Fruit fly (Drosophila melanogaster) whole organism, wandering third instar larva: ENCODE data around the gene CG42740.

Experiments
- Abd-B ChIP-seq: fragments of >200 bp; optimal IDR thresholded peaks from 2 replicates; lab custom pipeline; 2017; ENCODE audit warnings: missing biosample characterization, missing genetic modification characterization
- Vsx2 ChIP-seq: fragments of 200-300, 225-300 bp; sonication (Bioruptor generic); optimal IDR thresholded peaks from 2 replicates; lab custom pipeline; 2018; ENCODE audit warnings: missing biosample characterization, missing genetic modification characterization; ENCODE audit not compliant: partially characterized antibody
- br ChIP-seq: fragments of 200-800 bp; sonication (Bioruptor generic); optimal IDR thresholded peaks from 2 replicates; lab custom pipeline; 2016; ENCODE audit warnings: missing biosample characterization, missing genetic modification characterization
- dl ChIP-seq, 2 experiments: fragments of 175-275, 200-275 bp in 1 of 2; fragments of 200-275 bp in 1 of 2; sonication (Bioruptor generic); optimal IDR thresholded peaks; lab custom pipeline; 2018; ENCODE audit warnings: mild to moderate bottlenecking in 2 of 2, missing biosample characterization in 2 of 2, missing genetic modification characterization in 2 of 2, moderate library complexity in 2 of 2; ENCODE audit not compliant: partially characterized antibody in 2 of 2, insufficient read depth in 1 of 2
- ey ChIP-seq: fragments of 200-800 bp; sonication (Bioruptor generic); optimal IDR thresholded peaks from 2 replicates; lab custom pipeline; 2016; ENCODE audit warnings: missing biosample characterization, missing genetic modification characterization
- fru ChIP-seq: fragments of 200-800 bp; sonication (Bioruptor generic); optimal IDR thresholded peaks from 3 replicates; lab custom pipeline; 2016; ENCODE audit warnings: missing biosample characterization, mild to moderate bottlenecking, missing genetic modification characterization
- h ChIP-seq: fragments of 200-800 bp; sonication (Bioruptor generic); optimal IDR thresholded peaks from 3 replicates; lab custom pipeline; 2016; ENCODE audit warnings: missing biosample characterization, mild to moderate bottlenecking, missing genetic modification characterization
- jim ChIP-seq: fragments of 175-275, 200-325 bp; sonication (Bioruptor generic); optimal IDR thresholded peaks from 2 replicates; lab custom pipeline; 2016; ENCODE audit warnings: missing biosample characterization, mild to moderate bottlenecking, missing genetic modification characterization
- pan ChIP-seq: fragments of >200 bp; optimal IDR thresholded peaks from 2 replicates; lab custom pipeline; 2017
- rgr ChIP-seq: fragments of 200-800 bp; sonication (Bioruptor generic); optimal IDR thresholded peaks from 3 replicates; lab custom pipeline; 2016; ENCODE audit warnings: missing biosample characterization, mild to moderate bottlenecking, missing genetic modification characterization

DNA sequence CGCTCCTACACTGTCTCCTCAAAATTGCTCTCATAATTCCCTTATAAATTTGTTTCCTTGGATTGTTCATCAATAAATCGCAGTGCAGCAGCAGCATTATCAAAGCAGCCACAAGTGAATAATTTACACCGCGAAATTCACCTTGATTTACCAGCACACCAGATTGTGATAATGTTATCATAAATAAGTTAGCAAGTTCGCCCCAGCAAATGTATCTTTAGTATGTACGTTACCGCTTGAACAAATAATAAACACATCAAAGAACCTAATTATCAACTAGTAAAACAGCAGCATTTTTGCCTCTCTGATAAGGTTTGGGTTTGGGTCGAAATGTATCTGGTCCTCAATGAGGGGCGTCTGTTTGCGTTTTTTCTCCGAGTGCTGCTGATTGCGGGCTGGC is 32.5 kb downstream of the CG42740 start:
- TF ChIP-seq jim (GFP tag; lab: Kevin White, UChicago) (no peak), ey (GFP tag; lab: Kevin White, UChicago) (no peak), Vsx2 (GFP tag; lab: Kevin White, UChicago) (no peak), h (GFP tag; lab: Kevin White, UChicago) (no peak), rgr (GFP tag; lab: Kevin White, UChicago) (no peak), br (GFP tag; lab: Kevin White, UChicago) (no peak), Abd-B (GFP tag; lab: Kevin White, UChicago) (no peak), fru (no peak), pan (lab: Kevin White, UChicago) (no peak), dl (GFP tag; optimal IDR thresholded peaks at IDR 0.05; lab: Kevin White, UChicago; ENCODE audit: insufficient read depth in 1 of 2, partially characterized antibody in 2 of 2) (no peak)
